Worm (Caenorhabditis elegans) whole organism, young adult: Measurements from ENCODE around the gene Y51H7C.1.

Source experiments
- T07F8.4 ChIP-seq: sonication (generic microtip); optimal IDR thresholded peaks from 2 replicates; lab custom pipeline; 2016; ENCODE audit warnings: mild to moderate bottlenecking, missing genetic modification characterization, moderate library complexity, missing compliant biosample characterization
- ama-1 ChIP-seq, 3 experiments: fragments of 150-350 bp in 1 of 3; sonication (generic microtip) in 2 of 3; optimal IDR thresholded peaks; 2 replicates each; lab custom pipeline; 2014 to 2018; ENCODE audit warnings: missing biosample characterization in 2 of 3, missing genetic modification characterization in 2 of 3, missing genetic modification reagents in 2 of 3
- lag-1 ChIP-seq: fragments of 200-800 bp; sonication (Bioruptor generic); IDR thresholded peaks from 2 replicates; pipeline ENCODE4 v1.3.6; 2022; ENCODE audit warnings: missing genetic modification reagents, missing genetic modification characterization, missing compliant biosample characterization
- let-607 ChIP-seq, 2 experiments: fragments of 200-800 bp in 1 of 2; sonication (Bioruptor generic) in 1 of 2; sonication (generic microtip) in 1 of 2; optimal IDR thresholded peaks; 2 replicates each; lab custom pipeline; 2016 to 2018; ENCODE audit warnings: mild to moderate bottlenecking in 2 of 2, missing compliant biosample characterization in 2 of 2, missing genetic modification characterization in 2 of 2, moderate library complexity in 2 of 2, missing genotype in 1 of 2
- madf-8 ChIP-seq: fragments of 200-800 bp; sonication (Bioruptor generic); conservative IDR thresholded peaks from 2 replicates; pipeline ENCODE4 v1.3.6; 2022; ENCODE audit warnings: missing genetic modification reagents, missing genetic modification characterization, missing compliant biosample characterization
- rcor-1 ChIP-seq: fragments of 200-800 bp; sonication (Bioruptor generic); IDR thresholded peaks from 2 replicates; pipeline ENCODE4 v1.3.6; 2022; ENCODE audit warnings: missing genetic modification reagents, missing genetic modification characterization, missing compliant biosample characterization
- sdz-38 ChIP-seq: sonication (generic microtip); optimal IDR thresholded peaks from 2 replicates; lab custom pipeline; 2016; ENCODE audit warnings: missing genotype, missing genetic modification characterization, missing compliant biosample characterization
- unc-62 ChIP-seq: fragments of 150-350 bp; optimal IDR thresholded peaks from 2 replicates; lab custom pipeline; 2014; ENCODE audit warnings: missing biosample characterization, missing genetic modification reagents, missing genetic modification characterization
- ztf-3 ChIP-seq: fragments of 200-800 bp; sonication (Bioruptor generic); optimal IDR thresholded peaks from 2 replicates; lab custom pipeline; 2018; ENCODE audit warnings: mild to moderate bottlenecking, missing genetic modification characterization, missing compliant biosample characterization
- ztf-6 ChIP-seq: fragments of 200-800 bp; sonication (Bioruptor generic); IDR thresholded peaks from 2 replicates; pipeline ENCODE4 v1.3.6; 2022; ENCODE audit warnings: missing genetic modification reagents, missing genetic modification characterization, missing compliant biosample characterization

DNA sequence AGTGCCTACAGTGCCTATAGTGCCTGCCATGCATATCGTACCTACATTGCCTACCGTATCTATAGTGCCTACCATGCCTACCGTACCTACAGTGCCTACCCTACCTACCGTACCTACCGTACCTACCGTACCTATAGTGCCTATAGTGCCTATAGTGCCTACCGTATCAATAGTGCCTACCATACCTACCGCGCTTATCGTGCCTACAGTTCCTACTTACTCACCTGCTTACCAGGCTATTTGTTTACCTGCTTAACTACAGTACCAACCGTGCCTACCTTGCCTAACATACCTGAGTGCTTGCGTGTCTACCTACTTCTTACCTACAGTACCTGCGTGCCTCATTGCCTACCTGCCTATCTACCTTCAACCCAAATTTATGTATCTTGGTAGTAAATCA lies 26.0 kb upstream of the Y51H7C.1 start:
- no peak for TF ChIP-seq unc-62 (GFP tag; lab: Kevin White, UChicago)
- TF ChIP-seq rcor-1 = no peak
- TF ChIP-seq ama-1 (optimal IDR thresholded peaks at IDR 0.05; lab: Kevin White, UChicago) = no peak
- TF ChIP-seq ama-1 (GFP tag; optimal IDR thresholded peaks at IDR 0.05; lab: Kevin White, UChicago) = no peak
- no peak for TF ChIP-seq ztf-6
- no peak for TF ChIP-seq let-607 (tag; optimal IDR thresholded peaks at IDR 0.05; lab: Kevin White, UChicago)
- no peak for TF ChIP-seq madf-8 (GFP tag; lab: Robert Waterston, UW)
- TF ChIP-seq ztf-3 (GFP tag; lab: Kevin White, UChicago) = no peak
- TF ChIP-seq lag-1 = no peak
- no peak for TF ChIP-seq T07F8.4 (tag; lab: Kevin White, UChicago)
- TF ChIP-seq sdz-38 = no peak
